Worm (Caenorhabditis elegans) whole organism, late embryonic: Measurements from ENCODE around the gene rab-39.

Experiments
- ceh-18 ChIP-seq: sonication (generic microtip); optimal IDR thresholded peaks from 2 replicates; lab custom pipeline; 2016; ENCODE audit warnings: missing genetic modification characterization, missing compliant biosample characterization
- ceh-9 ChIP-seq: sonication (generic microtip); optimal IDR thresholded peaks from 2 replicates; lab custom pipeline; 2016; ENCODE audit warnings: mild to moderate bottlenecking, missing genetic modification characterization, inconsistent platforms, missing compliant biosample characterization
- lin-11 ChIP-seq: fragments of 200-800 bp; sonication (Bioruptor generic); optimal IDR thresholded peaks from 2 replicates; lab custom pipeline; 2018; ENCODE audit warnings: mild to moderate bottlenecking, missing genetic modification characterization, missing compliant biosample characterization
- pha-4 ChIP-seq: fragments of 150-350 bp; optimal IDR thresholded peaks from 2 replicates; lab custom pipeline; 2018; ENCODE audit warnings: missing biosample characterization, missing genetic modification reagents, missing genetic modification characterization
- pqm-1 ChIP-seq: sonication (generic microtip); optimal IDR thresholded peaks from 2 replicates; lab custom pipeline; 2016; ENCODE audit warnings: missing genetic modification characterization, missing compliant biosample characterization

ce11 chrII:9314733-9315132, 8.0 kb downstream of the rab-39 start:
- TF ChIP-seq pqm-1 (tag; lab: Kevin White, UChicago) = no peak
- TF ChIP-seq lin-11 (tag; lab: Kevin White, UChicago) = no peak
- no peak for TF ChIP-seq pha-4 (tag; lab: Kevin White, UChicago)
- no peak for TF ChIP-seq ceh-18 (tag; lab: Kevin White, UChicago)
- no peak for TF ChIP-seq ceh-9 (tag; lab: Kevin White, UChicago)
